Fruit fly (Drosophila melanogaster): ENCODE measurements around the gene Pbgs.

dm6 chr3L:12222945-12223634 is 48.1 kb downstream of the Pbgs start:
- TF ChIP-seq psq (optimal IDR thresholded peaks at IDR 0.05) (no peak), insv (optimal IDR thresholded peaks at IDR 0.05) (no peak), ttk (optimal IDR thresholded peaks at IDR 0.05) (no peak), Myc (optimal IDR thresholded peaks at IDR 0.05) (no peak), h (optimal IDR thresholded peaks at IDR 0.05) (no peak), Sin3A (optimal IDR thresholded peaks at IDR 0.05) (no peak)
